Worm (Caenorhabditis elegans): ENCODE results near the gene srsx-17.
A peak's percentile ranks its signal among the peaks of the same experiment; 100 is the strongest.

srsx-17 gene

DNA sequence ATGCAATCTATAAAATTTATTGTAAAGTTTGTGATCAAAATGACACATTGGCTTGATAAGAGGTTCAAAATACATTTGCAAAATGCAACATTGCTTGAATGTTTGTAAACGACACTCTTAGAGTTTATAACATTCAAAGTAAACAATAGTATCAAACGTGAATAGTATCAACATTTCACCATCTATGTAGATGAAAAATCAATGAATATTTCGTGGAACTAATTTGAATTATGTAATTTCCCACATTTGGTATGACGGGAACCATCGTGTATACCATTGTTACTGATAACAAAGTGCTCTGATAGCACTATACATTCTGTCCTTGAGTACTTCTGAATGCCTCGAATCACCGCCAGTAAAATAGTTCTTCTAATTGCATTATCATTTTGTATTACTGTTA lies 3.1 kb downstream of the srsx-17 start, which contains the start of gene galt-1:
galt-1 (plus strand) TSS at position 318 of the 400 bp plus-strand sequence.
- TF ChIP-seq nhr-84 (tag; optimal IDR thresholded peaks at IDR 0.05) (no peak), elt-2 (tag; optimal IDR thresholded peaks at IDR 0.05) (peak; percentile 37)

DNA sequence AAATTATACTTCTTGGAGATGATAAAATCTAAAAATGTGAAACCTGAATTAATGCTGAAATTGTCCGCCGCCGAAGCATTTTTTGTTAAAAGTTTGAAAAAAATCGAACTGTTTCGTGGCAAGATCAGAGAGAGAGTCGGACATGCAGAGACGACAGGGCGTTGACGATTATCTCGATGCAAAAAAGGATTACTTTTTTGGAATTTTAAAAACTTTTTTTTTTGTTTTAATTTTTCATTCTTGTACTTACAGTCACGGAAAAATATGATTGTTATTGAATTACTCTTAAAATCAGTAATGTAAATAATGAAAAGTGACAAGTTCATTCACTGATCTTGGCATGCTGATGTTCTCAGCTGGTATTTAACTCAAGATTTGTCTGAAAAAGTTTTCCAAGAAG lies 9.2 kb downstream of the srsx-17 start, which contains the start of the genes M03F8.5 and M03F8.7:
M03F8.5 (minus strand) TSS at position 101 of the 400 bp plus-strand sequence.
M03F8.7 (plus strand) TSS at position 249 of the 400 bp plus-strand sequence.
- no peak for TF ChIP-seq swsn-7 (tag; optimal IDR thresholded peaks at IDR 0.05)
- TF ChIP-seq pax-3 (tag; optimal IDR thresholded peaks at IDR 0.05), result no peak
- no peak for TF ChIP-seq ceh-90 (tag; optimal IDR thresholded peaks at IDR 0.05)
- TF ChIP-seq nhr-84 (tag; optimal IDR thresholded peaks at IDR 0.05), result no peak
- TF ChIP-seq isw-1 (GFP tag; IDR thresholded peaks at IDR 0.05), result no peak
- TF ChIP-seq ceh-82 (tag; optimal IDR thresholded peaks at IDR 0.05), result no peak
- no peak for TF ChIP-seq elt-3 (tag; optimal IDR thresholded peaks at IDR 0.05)
- TF ChIP-seq zag-1 (tag; optimal IDR thresholded peaks at IDR 0.05), result no peak
- no peak for TF ChIP-seq efl-1 (optimal IDR thresholded peaks at IDR 0.05)
- no peak for TF ChIP-seq efl-1 (GFP tag; optimal IDR thresholded peaks at IDR 0.05 in 1 of 2)
- TF ChIP-seq fkh-10 (GFP tag; optimal IDR thresholded peaks at IDR 0.05), result no peak
- TF ChIP-seq fos-1 (tag; optimal IDR thresholded peaks at IDR 0.05), result no peak
- TF ChIP-seq lin-14 (GFP tag; optimal IDR thresholded peaks at IDR 0.05), result no peak
- no peak for TF ChIP-seq lin-13 (GFP tag; optimal IDR thresholded peaks at IDR 0.05)
- no peak for TF ChIP-seq lsy-2 (tag; optimal IDR thresholded peaks at IDR 0.05)
- TF ChIP-seq pag-3 (tag; optimal IDR thresholded peaks at IDR 0.05; ENCODE audit: borderline replicate concordance, insufficient read depth), result no peak
- no peak for TF ChIP-seq zip-4 (GFP tag; optimal IDR thresholded peaks at IDR 0.05)

DNA sequence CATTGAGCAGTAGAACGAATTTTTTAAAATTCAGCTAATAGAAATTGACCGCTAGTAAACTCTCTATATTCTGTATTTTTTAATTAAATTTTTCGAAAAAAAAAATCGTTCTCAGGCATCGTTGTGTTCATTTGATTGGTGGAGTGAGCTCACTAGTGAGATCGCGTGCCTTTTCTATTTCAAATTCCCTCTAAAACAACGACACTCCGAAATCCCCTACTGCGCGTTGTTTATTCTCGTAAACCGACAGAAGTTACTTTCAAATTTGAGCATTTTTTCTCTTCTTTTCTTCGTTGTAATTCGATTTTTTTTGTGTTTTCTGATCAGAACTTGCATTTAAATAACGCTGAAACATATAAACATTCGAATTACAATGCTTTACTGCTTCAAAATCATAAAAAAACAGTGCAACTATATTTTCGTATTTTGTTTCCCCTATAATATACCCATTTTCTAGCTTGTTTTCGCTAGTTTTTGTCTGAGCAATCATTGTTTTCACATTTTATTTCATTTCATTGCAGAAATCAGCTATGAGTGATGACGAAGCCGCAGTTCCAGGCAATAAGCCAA lies 12.1 kb downstream of the srsx-17 start, which contains the start of gene syf-3:
syf-3 (plus strand) TSS at position 520 of the 570 bp plus-strand sequence.
- TF ChIP-seq vab-15 (tag; optimal IDR thresholded peaks at IDR 0.05) (peak; percentile 25), ztf-11 (tag; optimal IDR thresholded peaks at IDR 0.05) (no peak), fkh-10 (GFP tag; optimal IDR thresholded peaks at IDR 0.05) (no peak), nhr-11 (tag; optimal IDR thresholded peaks at IDR 0.05) (no peak), pqm-1 (tag; optimal IDR thresholded peaks at IDR 0.05) (no peak), nhr-28 (tag; optimal IDR thresholded peaks at IDR 0.05) (no peak), ceh-8 (GFP tag; optimal IDR thresholded peaks at IDR 0.05) (no peak), skn-1 (tag; optimal IDR thresholded peaks at IDR 0.05) (peak; percentile 68), tbx-2 (tag; optimal IDR thresholded peaks at IDR 0.05) (peak; percentile 61), fos-1 (tag; optimal IDR thresholded peaks at IDR 0.05) (peak; percentile 36), xbp-1 (tag; optimal IDR thresholded peaks at IDR 0.05) (peak; percentile 77), blmp-1 (tag; optimal IDR thresholded peaks at IDR 0.05) (no peak), efl-1 (optimal IDR thresholded peaks at IDR 0.05) (peak; percentile 99 to 100), efl-1 (GFP tag; optimal IDR thresholded peaks at IDR 0.05 in 1 of 2) (peak; percentile 100), nhr-237 (tag; optimal IDR thresholded peaks at IDR 0.05) (no peak), pax-3 (tag; optimal IDR thresholded peaks at IDR 0.05) (no peak), ceh-88 (GFP tag; IDR thresholded peaks at IDR 0.05) (no peak), egl-27 (tag; optimal IDR thresholded peaks at IDR 0.05) (no peak), sptf-1 (tag; optimal IDR thresholded peaks at IDR 0.05) (no peak), rnt-1 (tag; optimal IDR thresholded peaks at IDR 0.05) (peak; percentile 87), unc-130 (tag; optimal IDR thresholded peaks at IDR 0.05) (no peak), mep-1 (tag; optimal IDR thresholded peaks at IDR 0.05) (peak; percentile 67), C16A3.4 (tag; optimal IDR thresholded peaks at IDR 0.05) (peak; percentile 18), nhr-76 (tag; optimal IDR thresholded peaks at IDR 0.05) (no peak), ces-1 (GFP tag; optimal IDR thresholded peaks at IDR 0.05) (no peak), ceh-82 (tag; optimal IDR thresholded peaks at IDR 0.05) (peak; percentile 57 to 73 (median 59)), dsc-1 (tag; optimal IDR thresholded peaks at IDR 0.05) (peak; percentile 72), hlh-4 (tag; optimal IDR thresholded peaks at IDR 0.05) (no peak), unc-86 (tag; optimal IDR thresholded peaks at IDR 0.05) (peak; percentile 68), unc-30 (tag; optimal IDR thresholded peaks at IDR 0.05) (no peak), fkh-8 (tag; optimal IDR thresholded peaks at IDR 0.05) (no peak), nhr-19 (GFP tag; conservative IDR thresholded peaks at IDR 0.05) (no peak), ztf-4 (tag; optimal IDR thresholded peaks at IDR 0.05) (no peak), pag-3 (tag; optimal IDR thresholded peaks at IDR 0.05; ENCODE audit: borderline replicate concordance, insufficient read depth) (no peak), unc-98 (GFP tag; IDR thresholded peaks at IDR 0.05) (no peak), nhr-85 (tag) (peak; percentile 79), irx-1 (tag; optimal IDR thresholded peaks at IDR 0.05) (peak; percentile 68), grh-1 (GFP tag; IDR thresholded peaks at IDR 0.05) (peak; percentile 68)

Measured in whole organism, L1 larva.